Fruit fly (Drosophila melanogaster) whole organism, prepupa: ENCODE data around the gene CG32563.
A peak's percentile ranks its signal among the peaks of the same experiment; 100 is the strongest.

Source experiments
- CG10631 ChIP-seq: fragments of 200-800 bp; sonication (Bioruptor generic); optimal IDR thresholded peaks from 2 replicates; lab custom pipeline; 2016; ENCODE audit warnings: missing biosample characterization, missing genetic modification characterization
- CG10669 ChIP-seq: fragments of 200-800 bp; sonication (Bioruptor generic); optimal IDR thresholded peaks from 3 replicates; lab custom pipeline; 2018; ENCODE audit warnings: missing biosample characterization, mild to moderate bottlenecking, missing genetic modification characterization, moderate library complexity
- CG11762 ChIP-seq: fragments of 200-800 bp; sonication (Bioruptor generic); optimal IDR thresholded peaks from 3 replicates; lab custom pipeline; 2016; ENCODE audit warnings: missing biosample characterization, missing genetic modification characterization; ENCODE audit not compliant: insufficient read depth
- CG11902 ChIP-seq: fragments of 200-800 bp; sonication (Bioruptor generic); optimal IDR thresholded peaks from 3 replicates; lab custom pipeline; 2016; ENCODE audit warnings: missing biosample characterization, missing genetic modification characterization
- CG15336 ChIP-seq: fragments of 200-800 bp; sonication (Bioruptor generic); IDR thresholded peaks from 2 replicates; pipeline ENCODE4 v1.3.6; 2022; ENCODE audit warnings: missing biosample characterization, missing genetic modification characterization
- CG1621 ChIP-seq: fragments of 200-800 bp; sonication (Bioruptor generic); optimal IDR thresholded peaks from 3 replicates; lab custom pipeline; 2018; ENCODE audit warnings: missing biosample characterization, mild to moderate bottlenecking, missing genetic modification characterization
- CG3032 ChIP-seq: fragments of 200-800 bp; optimal IDR thresholded peaks from 2 replicates; lab custom pipeline; 2019; ENCODE audit warnings: missing biosample characterization, mild to moderate bottlenecking, missing genetic modification characterization, moderate library complexity
- CG31627 ChIP-seq: fragments of 200-800 bp; sonication (Bioruptor generic); optimal IDR thresholded peaks from 3 replicates; lab custom pipeline; 2016; ENCODE audit warnings: missing biosample characterization, missing genetic modification characterization
- CG32006 ChIP-seq: fragments of 200-800 bp; sonication (Bioruptor generic); optimal IDR thresholded peaks from 3 replicates; lab custom pipeline; 2017; ENCODE audit warnings: missing biosample characterization, mild to moderate bottlenecking, missing genetic modification characterization
- CG34406 ChIP-seq: fragments of 200-800 bp; sonication (Bioruptor generic); optimal IDR thresholded peaks from 3 replicates; lab custom pipeline; 2016; ENCODE audit warnings: missing biosample characterization, missing genetic modification characterization
- CG3919 ChIP-seq: fragments of 200-800 bp; sonication (Bioruptor generic); optimal IDR thresholded peaks from 3 replicates; lab custom pipeline; 2016; ENCODE audit warnings: missing biosample characterization, missing genetic modification characterization
- CG4318 ChIP-seq: fragments of 200-800 bp; sonication (Bioruptor generic); optimal IDR thresholded peaks from 3 replicates; lab custom pipeline; 2017; ENCODE audit warnings: missing biosample characterization, mild to moderate bottlenecking, missing genetic modification characterization
- CG6163 ChIP-seq: fragments of 200-800 bp; sonication (Bioruptor generic); IDR thresholded peaks from 3 replicates; pipeline ENCODE4 v1.3.6; 2022; ENCODE audit warnings: missing biosample characterization, missing genetic modification characterization
- CG6276 ChIP-seq: fragments of 200-800 bp; sonication (Bioruptor generic); optimal IDR thresholded peaks from 2 replicates; lab custom pipeline; 2017; ENCODE audit warnings: missing biosample characterization, mild to moderate bottlenecking, missing genetic modification characterization
- CG6792 ChIP-seq: fragments of 200-800 bp; sonication (Bioruptor generic); optimal IDR thresholded peaks from 3 replicates; lab custom pipeline; 2016; ENCODE audit warnings: missing biosample characterization, missing genetic modification characterization
- CG6808 ChIP-seq: fragments of 200-800 bp; sonication (Bioruptor generic); optimal IDR thresholded peaks from 3 replicates; lab custom pipeline; 2017; ENCODE audit warnings: missing biosample characterization, missing genetic modification characterization, mild to moderate bottlenecking, moderate library complexity, missing genetic modification reagents
- CG8119 ChIP-seq: fragments of 200-800 bp; sonication (Bioruptor generic); IDR thresholded peaks from 3 replicates; pipeline ENCODE4 v1.3.6; 2022; ENCODE audit warnings: missing biosample characterization, missing genetic modification characterization
- CG8319 ChIP-seq: fragments of 200-800 bp; sonication (Bioruptor generic); optimal IDR thresholded peaks from 3 replicates; lab custom pipeline; 2016; ENCODE audit warnings: missing biosample characterization, missing genetic modification characterization
- CG8632 ChIP-seq: fragments of 200-800 bp; sonication (Bioruptor generic); optimal IDR thresholded peaks from 3 replicates; lab custom pipeline; 2016; ENCODE audit warnings: missing biosample characterization, missing genetic modification characterization
- CG9139 ChIP-seq: fragments of 200-800 bp; sonication (Bioruptor generic); optimal IDR thresholded peaks from 3 replicates; lab custom pipeline; 2017; ENCODE audit warnings: missing biosample characterization, mild to moderate bottlenecking, missing genetic modification characterization
- Eip78C ChIP-seq: fragments of 200-800 bp; sonication (Bioruptor generic); peaks from one replicate; lab custom pipeline; 2016; ENCODE audit warnings: missing biosample characterization, missing genetic modification characterization
- Ets96B ChIP-seq: fragments of 200-800 bp; optimal IDR thresholded peaks from 2 replicates; lab custom pipeline; 2019; ENCODE audit warnings: missing biosample characterization, mild to moderate bottlenecking, missing genetic modification characterization, moderate library complexity
- Gug ChIP-seq: fragments of 200-800 bp; sonication (Bioruptor generic); IDR thresholded peaks from 2 replicates; pipeline ENCODE4 v1.3.6; 2022; ENCODE audit warnings: missing biosample characterization, missing genetic modification characterization
- Hr39 ChIP-seq: fragments of 200-800 bp; sonication (Bioruptor generic); optimal IDR thresholded peaks from 2 replicates; lab custom pipeline; 2016; ENCODE audit warnings: missing biosample characterization, missing genetic modification characterization
- Hr4 ChIP-seq: fragments of 200-800 bp; sonication (Bioruptor generic); optimal IDR thresholded peaks from 3 replicates; lab custom pipeline; 2016; ENCODE audit warnings: missing biosample characterization, missing genetic modification characterization
- Lpt ChIP-seq: fragments of 200-800 bp; sonication (Bioruptor generic); optimal IDR thresholded peaks from 3 replicates; lab custom pipeline; 2016; ENCODE audit warnings: missing biosample characterization, missing genetic modification characterization
- Met ChIP-seq: fragments of 200-800 bp; sonication (Bioruptor generic); optimal IDR thresholded peaks from 3 replicates; lab custom pipeline; 2016; ENCODE audit warnings: missing biosample characterization, missing genetic modification characterization
- OdsH ChIP-seq: fragments of 200-800 bp; sonication (Bioruptor generic); optimal IDR thresholded peaks from 3 replicates; lab custom pipeline; 2016; ENCODE audit warnings: missing biosample characterization, missing genetic modification characterization
- Sox102F ChIP-seq: fragments of 200-800 bp; sonication (Bioruptor generic); optimal IDR thresholded peaks from 2 replicates; lab custom pipeline; 2016; ENCODE audit warnings: missing biosample characterization, mild to moderate bottlenecking, missing genetic modification characterization
- Sox15 ChIP-seq: fragments of 200-800 bp; sonication (Bioruptor generic); optimal IDR thresholded peaks from 3 replicates; lab custom pipeline; 2016; ENCODE audit warnings: missing biosample characterization, missing genetic modification characterization
- achi ChIP-seq: fragments of 200-800 bp; sonication (Bioruptor generic); optimal IDR thresholded peaks from 3 replicates; lab custom pipeline; 2016; ENCODE audit warnings: missing biosample characterization, missing genetic modification characterization
- acj6 ChIP-seq: fragments of 200-800 bp; sonication (Bioruptor generic); optimal IDR thresholded peaks from 3 replicates; lab custom pipeline; 2016; ENCODE audit warnings: missing biosample characterization, missing genetic modification characterization
- dac ChIP-seq: fragments of 200-800 bp; sonication (Bioruptor generic); optimal IDR thresholded peaks from 2 replicates; lab custom pipeline; 2017; ENCODE audit warnings: missing biosample characterization, mild to moderate bottlenecking, missing genetic modification characterization
- dsx ChIP-seq: fragments of 200-800 bp; optimal IDR thresholded peaks from 3 replicates; lab custom pipeline; 2019; ENCODE audit warnings: missing biosample characterization, mild to moderate bottlenecking, missing genetic modification characterization, moderate library complexity; ENCODE audit not compliant: poor library complexity, severe bottlenecking
- eg ChIP-seq: fragments of 200-800 bp; sonication (Bioruptor generic); IDR thresholded peaks from 3 replicates; pipeline ENCODE4 v1.3.6; 2022; ENCODE audit warnings: missing biosample characterization, missing genetic modification characterization
- esn ChIP-seq: fragments of 200-800 bp; sonication (Bioruptor generic); optimal IDR thresholded peaks from 2 replicates; lab custom pipeline; 2016; ENCODE audit warnings: missing biosample characterization, mild to moderate bottlenecking, missing genetic modification characterization, moderate library complexity
- fd59A ChIP-seq: fragments of 200-800 bp; sonication (Bioruptor generic); optimal IDR thresholded peaks from 2 replicates; lab custom pipeline; 2017; ENCODE audit warnings: missing biosample characterization, mild to moderate bottlenecking, missing genetic modification characterization, missing genetic modification reagents
- net ChIP-seq: fragments of 200-800 bp; sonication (Bioruptor generic); optimal IDR thresholded peaks from 3 replicates; lab custom pipeline; 2016; ENCODE audit warnings: missing biosample characterization, missing genetic modification characterization
- pdm3 ChIP-seq: fragments of 200-800 bp; sonication (Bioruptor generic); optimal IDR thresholded peaks from 3 replicates; lab custom pipeline; 2016; ENCODE audit warnings: missing biosample characterization, missing genetic modification characterization
- ss ChIP-seq, 2 experiments: fragments of 200-800 bp; sonication (Bioruptor generic); optimal IDR thresholded peaks; 2 replicates in 1 of 2; 3 replicates in 1 of 2; lab custom pipeline; 2017 to 2018; ENCODE audit warnings: mild to moderate bottlenecking in 2 of 2, missing biosample characterization in 2 of 2, missing genetic modification characterization in 2 of 2, moderate library complexity in 1 of 2
- vri ChIP-seq: fragments of 200-800 bp; sonication (Bioruptor generic); optimal IDR thresholded peaks from 3 replicates; lab custom pipeline; 2016; ENCODE audit warnings: missing biosample characterization, mild to moderate bottlenecking, missing genetic modification characterization

CG32563 gene

DNA sequence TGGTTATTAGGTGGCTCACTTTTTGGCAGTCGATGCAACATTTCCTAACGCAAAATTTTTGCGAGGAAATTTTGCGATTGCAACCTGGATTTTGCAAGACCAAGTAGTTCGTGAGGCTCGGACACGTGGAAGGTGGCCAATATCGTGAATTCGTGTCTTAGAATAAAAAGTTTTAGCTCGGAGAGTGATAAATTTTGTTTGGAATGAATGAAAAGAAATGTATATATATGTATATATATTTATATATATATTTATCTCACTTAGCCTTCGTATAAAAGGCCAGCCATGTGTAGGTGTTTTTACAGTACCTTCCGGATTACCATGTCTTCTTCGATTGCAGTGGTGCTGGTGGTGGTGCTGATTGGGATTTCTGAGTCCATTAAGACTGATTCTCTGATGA, 3.8 kb downstream of the CG32563 start, which contains the start of gene CG18258:
Gene CG18258, plus strand, starts transcription at position 301 of the 400 bp plus-strand sequence.
- TF ChIP-seq CG32006 (GFP tag; lab: Kevin White, UChicago) (no peak), fd59A (GFP tag; lab: Kevin White, UChicago) (no peak)
- TF ChIP-seq, all 60 proteins: peak for 0

DNA sequence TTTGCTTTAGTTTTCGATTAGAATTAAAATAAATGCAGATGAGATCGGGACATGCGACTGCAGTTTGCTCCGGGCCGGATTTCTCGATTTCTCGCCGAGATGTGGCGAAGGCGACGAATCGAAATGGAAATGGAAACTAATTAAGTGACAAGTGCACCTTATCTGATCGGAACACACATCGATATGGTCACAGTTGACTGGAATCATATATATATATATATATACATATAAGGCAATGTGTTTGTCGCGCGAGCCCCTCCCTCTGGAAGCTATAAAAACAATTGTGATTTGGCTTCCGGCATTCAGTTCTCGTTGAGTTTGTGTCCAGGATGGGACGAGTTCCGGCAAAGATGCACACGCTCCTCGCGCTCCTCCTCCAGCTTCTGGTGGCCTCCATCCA, 6.8 kb downstream of the CG32563 start, which contains the start of gene CG5162:
Gene CG5162, plus strand, starts transcription at position 301 of the 400 bp plus-strand sequence.
- TF ChIP-seq CG3919 (GFP tag; lab: Kevin White, UChicago) (no peak), CG8319 (GFP tag; lab: Kevin White, UChicago) (no peak), OdsH (GFP tag; lab: Kevin White, UChicago) (no peak), CG6808 (GFP tag; lab: Kevin White, UChicago) (no peak)

DNA sequence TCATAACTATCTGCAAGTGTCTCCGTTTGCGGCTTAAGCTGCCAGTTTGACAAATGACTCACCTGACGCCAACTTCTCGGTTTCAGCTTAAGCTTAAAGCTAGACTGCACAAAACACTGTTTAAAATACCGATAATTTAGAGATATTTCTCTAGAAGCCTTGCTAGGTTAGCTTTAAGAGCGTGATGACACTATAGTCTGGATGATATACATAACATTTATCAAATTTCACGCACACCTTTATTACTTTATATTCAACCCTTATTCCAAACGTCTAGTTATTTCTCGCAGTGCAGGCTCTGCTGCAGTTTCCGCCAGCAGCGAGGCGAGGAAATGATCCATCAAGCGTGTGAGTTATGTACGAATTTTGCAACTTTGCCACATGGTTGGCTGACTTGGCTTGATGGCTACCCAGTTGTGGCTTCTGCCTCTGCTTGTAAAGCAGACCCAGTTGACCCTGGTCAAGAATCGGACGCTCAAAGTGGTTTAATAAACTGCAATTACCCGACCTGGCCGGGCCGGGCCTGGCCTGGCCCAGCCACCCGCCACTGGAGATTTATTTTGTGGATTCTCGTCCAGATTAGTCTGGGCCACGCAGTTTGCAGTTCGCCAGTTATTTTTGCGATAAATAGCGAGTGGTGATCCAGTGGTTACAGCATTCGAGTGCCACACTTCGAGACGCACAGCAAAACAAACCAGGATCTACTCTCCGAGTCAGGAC, 10.2 kb downstream of the CG32563 start, which contains the start of gene CG12998:
Gene CG12998, plus strand, starts transcription at position 436 of the 720 bp plus-strand sequence.
- TF ChIP-seq CG11762 (GFP tag; lab: Kevin White, UChicago) (peak; percentile 8), Sox102F (GFP tag; lab: Kevin White, UChicago) (no peak), CG3032 (tag; lab: Kevin White, UChicago) (no peak), CG9139 (GFP tag; lab: Kevin White, UChicago) (no peak), Lpt (GFP tag; lab: Kevin White, UChicago) (no peak), Gug (GFP tag; lab: Robert Waterston, UW) (peak; percentile 50), CG34406 (no peak), pdm3 (GFP tag; lab: Kevin White, UChicago) (peak; percentile 49), CG3919 (GFP tag; lab: Kevin White, UChicago) (peak; percentile 45), CG6276 (peak; percentile 3), Hr39 (GFP tag; lab: Kevin White, UChicago) (no peak), Sox15 (no peak), esn (GFP tag; lab: Kevin White, UChicago) (no peak), CG10669 (peak; percentile 45), CG6163 (GFP tag; lab: Robert Waterston, UW) (peak; percentile 64), Eip78C (GFP tag; lab: Kevin White, UChicago) (peak; percentile 84), ss (GFP tag; optimal IDR thresholded peaks at IDR 0.05; lab: Kevin White, UChicago) (peak in 1 of 2 experiments; percentile 64), dsx (GFP tag; lab: Kevin White, UChicago) (peak; percentile 12), CG4318 (GFP tag; lab: Kevin White, UChicago) (no peak), fd59A (GFP tag; lab: Kevin White, UChicago) (peak; percentile 17), Hr4 (GFP tag; lab: Kevin White, UChicago) (peak; percentile 38), OdsH (GFP tag; lab: Kevin White, UChicago) (peak; percentile 38), CG31627 (no peak), eg (GFP tag; lab: Robert Waterston, UW) (peak; percentile 46; the same call in 1 of the 3 replicates), CG15336 (GFP tag; lab: Robert Waterston, UW) (peak; percentile 54), CG32006 (GFP tag; lab: Kevin White, UChicago) (peak; percentile 53), vri (GFP tag; lab: Kevin White, UChicago) (no peak), CG8119 (GFP tag; lab: Robert Waterston, UW) (peak; percentile 40; the same call in 2 of the 3 replicates), dac (GFP tag; lab: Kevin White, UChicago) (no peak), acj6 (GFP tag; lab: Kevin White, UChicago) (peak; percentile 33), CG10631 (peak; percentile 13), Met (GFP tag; lab: Kevin White, UChicago) (no peak), Ets96B (tag; lab: Kevin White, UChicago) (peak; percentile 34), CG1621 (peak; percentile 15), CG6792 (GFP tag; lab: Kevin White, UChicago) (peak; percentile 11), CG8632 (GFP tag; lab: Kevin White, UChicago) (peak; percentile 29), net (GFP tag; lab: Kevin White, UChicago) (peak; percentile 45), achi (GFP tag; lab: Kevin White, UChicago) (peak; percentile 24), CG11902 (GFP tag; lab: Kevin White, UChicago) (no peak), CG6808 (GFP tag; lab: Kevin White, UChicago) (peak; percentile 25)
